Worm (Caenorhabditis elegans): ENCODE measurements around the gene meg-1.
A peak's percentile ranks its signal among the peaks of the same experiment; 100 is the strongest.

The meg-1 gene

DNA sequence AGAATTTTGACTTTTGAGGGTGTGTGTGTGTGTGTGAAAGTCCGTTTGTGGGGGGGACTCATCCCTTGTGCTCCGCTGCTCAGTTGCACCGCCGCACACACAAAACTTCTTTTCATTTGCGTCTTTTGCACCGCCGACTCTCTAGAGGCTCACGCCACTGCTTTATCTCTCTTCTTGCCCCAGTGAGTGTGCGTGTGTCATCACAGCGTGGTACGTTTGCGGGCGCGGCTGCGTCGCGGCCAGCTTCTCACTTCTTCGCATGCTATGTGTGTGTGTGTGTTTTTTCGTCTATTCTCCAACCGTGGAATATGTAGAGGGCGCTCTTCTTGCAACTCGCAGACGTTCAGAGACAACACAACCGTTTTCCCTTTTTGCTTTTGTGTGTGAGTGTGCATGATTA, 16.1 kb upstream of the meg-1 start (continued):
- TF ChIP-seq lin-13 (GFP tag; optimal IDR thresholded peaks at IDR 0.05) (peak; percentile 70), unc-62 (GFP tag; optimal IDR thresholded peaks at IDR 0.05) (no peak), gmeb-1 (tag; optimal IDR thresholded peaks at IDR 0.05) (no peak), zag-1 (tag; optimal IDR thresholded peaks at IDR 0.05) (peak; percentile 75), skn-1 (tag; optimal IDR thresholded peaks at IDR 0.05) (no peak), sma-9 (GFP tag; optimal IDR thresholded peaks at IDR 0.05) (peak; percentile 73), sma-9 (tag; optimal IDR thresholded peaks at IDR 0.05) (no peak), nhr-21 (tag; optimal IDR thresholded peaks at IDR 0.05) (no peak), ztf-1 (GFP tag; conservative IDR thresholded peaks at IDR 0.05) (no peak), mdl-1 (tag; optimal IDR thresholded peaks at IDR 0.05) (peak; percentile 66 to 80), sem-4 (tag; optimal IDR thresholded peaks at IDR 0.05) (peak; percentile 23), fos-1 (tag; optimal IDR thresholded peaks at IDR 0.05) (peak; percentile 71), ztf-4 (tag; optimal IDR thresholded peaks at IDR 0.05) (no peak), C34F6.9 (tag; optimal IDR thresholded peaks at IDR 0.05) (peak; percentile 65)

DNA sequence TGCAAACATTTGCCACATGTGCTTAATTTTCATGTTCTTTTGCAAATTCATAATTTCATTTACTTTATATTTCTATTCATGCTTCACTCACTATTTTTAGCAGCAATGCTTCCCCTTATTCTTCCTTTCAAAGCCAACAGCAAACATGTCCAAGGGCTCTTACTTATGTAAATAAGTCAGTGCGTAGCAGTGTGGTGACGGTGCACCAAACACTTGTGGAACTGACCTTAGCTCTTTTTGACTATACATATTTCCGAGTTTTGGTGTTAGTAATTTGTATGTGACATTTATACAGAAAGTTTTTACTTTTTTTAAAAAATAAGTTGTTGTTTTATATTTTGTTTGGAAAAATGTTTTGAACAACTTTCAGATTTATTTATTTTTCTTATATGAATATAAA, 15.7 kb upstream of the meg-1 start:
- TF ChIP-seq mbf-1 (tag; optimal IDR thresholded peaks at IDR 0.05) (no peak), nhr-129 (tag; optimal IDR thresholded peaks at IDR 0.05) (no peak), nhr-21 (tag; optimal IDR thresholded peaks at IDR 0.05) (no peak), nhr-77 (tag; optimal IDR thresholded peaks at IDR 0.05) (no peak), ama-1 (optimal IDR thresholded peaks at IDR 0.05) (no peak), nhr-6 (tag; optimal IDR thresholded peaks at IDR 0.05) (no peak), nhr-23 (tag; optimal IDR thresholded peaks at IDR 0.05) (no peak), skn-1 (tag; optimal IDR thresholded peaks at IDR 0.05) (no peak), ztf-4 (tag; optimal IDR thresholded peaks at IDR 0.05) (no peak), Y55F3AM.14 (GFP tag; optimal IDR thresholded peaks at IDR 0.05) (no peak), unc-39 (tag; optimal IDR thresholded peaks at IDR 0.05) (no peak), nhr-12 (tag; optimal IDR thresholded peaks at IDR 0.05) (no peak), unc-55 (GFP tag; optimal IDR thresholded peaks at IDR 0.05) (no peak), F13H6.1 (tag; optimal IDR thresholded peaks at IDR 0.05) (no peak), ztf-11 (tag; optimal IDR thresholded peaks at IDR 0.05) (no peak), nhr-10 (tag; optimal IDR thresholded peaks at IDR 0.05) (no peak), blmp-1 (tag; optimal IDR thresholded peaks at IDR 0.05; ENCODE audit: insufficient read depth) (no peak), elt-3 (tag; optimal IDR thresholded peaks at IDR 0.05) (no peak)

DNA sequence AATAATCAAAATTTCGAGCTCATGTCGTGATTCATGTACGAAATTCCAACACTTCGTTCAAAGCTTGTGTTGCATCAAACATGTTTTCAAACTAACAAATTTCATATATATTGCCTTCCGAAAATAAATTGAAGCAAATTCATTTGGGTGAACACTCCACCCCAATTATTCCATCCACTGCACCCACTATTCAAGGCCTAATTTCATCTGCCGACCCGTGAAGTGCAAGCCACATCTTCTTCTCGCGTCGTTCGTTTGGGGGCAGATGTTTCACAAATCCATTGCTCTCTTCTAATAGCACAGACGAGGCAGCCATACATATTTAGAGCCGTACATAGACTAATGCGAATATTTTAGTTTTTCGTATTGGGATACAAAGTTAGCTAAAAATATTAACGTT, 14.8 kb upstream of the meg-1 start:
- TF ChIP-seq unc-39 (tag; optimal IDR thresholded peaks at IDR 0.05) (no peak), zag-1 (tag; optimal IDR thresholded peaks at IDR 0.05) (no peak), fos-1 (tag; optimal IDR thresholded peaks at IDR 0.05) (no peak)

DNA sequence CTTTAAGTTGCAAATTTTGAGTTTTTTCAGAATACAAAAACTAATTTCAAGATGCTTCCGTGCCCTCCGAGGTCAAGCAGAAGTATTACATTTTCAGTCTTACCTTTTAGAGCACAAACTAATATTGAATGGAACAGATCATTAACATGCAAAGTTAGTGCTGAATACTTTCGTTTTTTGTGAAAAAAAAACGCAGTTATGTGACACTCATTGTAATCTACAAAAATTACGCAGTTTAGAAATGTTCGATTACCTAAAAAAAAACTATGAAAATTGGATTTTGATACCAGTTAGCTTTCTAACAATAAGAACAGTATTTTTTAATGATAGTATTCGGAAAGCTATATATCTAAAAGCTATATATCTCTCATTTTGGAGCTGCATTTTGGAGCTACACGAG, 12.4 kb upstream of the meg-1 start:
- TF ChIP-seq unc-62 (GFP tag; optimal IDR thresholded peaks at IDR 0.05) = no peak
- TF ChIP-seq nhr-23 (tag; optimal IDR thresholded peaks at IDR 0.05) = no peak
- TF ChIP-seq gmeb-1 (tag; optimal IDR thresholded peaks at IDR 0.05) = no peak
- TF ChIP-seq ama-1 (optimal IDR thresholded peaks at IDR 0.05) = no peak
- TF ChIP-seq C34F6.9 (tag; optimal IDR thresholded peaks at IDR 0.05) = no peak
- TF ChIP-seq aly-2 (tag; optimal IDR thresholded peaks at IDR 0.05) = no peak
- TF ChIP-seq lin-11 (tag; optimal IDR thresholded peaks at IDR 0.05) = no peak
- no peak for TF ChIP-seq crh-2 (tag; optimal IDR thresholded peaks at IDR 0.05)
- no peak for TF ChIP-seq mdl-1 (tag; optimal IDR thresholded peaks at IDR 0.05)
- TF ChIP-seq R02D3.7 (tag; optimal IDR thresholded peaks at IDR 0.05) = no peak
- no peak for TF ChIP-seq ceh-16 (tag; optimal IDR thresholded peaks at IDR 0.05)
- no peak for TF ChIP-seq Y55F3AM.14 (GFP tag; optimal IDR thresholded peaks at IDR 0.05)
- no peak for TF ChIP-seq nhr-237 (tag; optimal IDR thresholded peaks at IDR 0.05)
- TF ChIP-seq ceh-82 (tag; optimal IDR thresholded peaks at IDR 0.05) = no peak
- TF ChIP-seq ZK546.5 (tag; optimal IDR thresholded peaks at IDR 0.05) = no peak

DNA sequence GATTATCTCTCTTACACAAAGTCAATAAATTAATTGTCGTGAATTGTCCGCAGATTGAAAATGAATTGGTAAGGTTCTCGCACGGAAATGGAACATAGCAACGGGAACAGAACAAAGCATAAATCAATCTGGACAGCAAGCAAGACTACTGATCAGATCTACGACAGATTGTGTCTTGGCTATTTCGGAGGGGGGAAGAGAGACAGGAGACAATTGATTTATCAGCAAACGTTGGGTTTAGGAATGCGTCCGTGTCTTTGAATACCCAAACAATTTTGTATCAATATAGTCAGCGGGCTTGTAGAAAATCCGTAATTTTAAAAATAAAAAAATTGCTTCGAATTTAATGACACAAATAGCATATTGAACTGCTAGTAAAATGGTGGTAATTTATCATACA, 11.9 kb upstream of the meg-1 start:
- peak; percentile 7 for TF ChIP-seq fos-1 (tag; optimal IDR thresholded peaks at IDR 0.05)
- TF ChIP-seq ceh-16 (tag; optimal IDR thresholded peaks at IDR 0.05) = peak; percentile 67
- TF ChIP-seq ztf-4 (tag; optimal IDR thresholded peaks at IDR 0.05) = peak; percentile 37
- peak; percentile 9 for TF ChIP-seq C34F6.9 (tag; optimal IDR thresholded peaks at IDR 0.05)
- TF ChIP-seq elt-3 (tag; optimal IDR thresholded peaks at IDR 0.05) = no peak
- peak; percentile 48 for TF ChIP-seq sma-9 (GFP tag; optimal IDR thresholded peaks at IDR 0.05)
- TF ChIP-seq sma-9 (tag; optimal IDR thresholded peaks at IDR 0.05) = no peak
- TF ChIP-seq mab-5 (tag; optimal IDR thresholded peaks at IDR 0.05) = peak; percentile 41
- TF ChIP-seq F13H6.1 (tag; optimal IDR thresholded peaks at IDR 0.05) = no peak
- peak; percentile 62 for TF ChIP-seq sma-3 (GFP tag; optimal IDR thresholded peaks at IDR 0.05)
- TF ChIP-seq unc-39 (tag; optimal IDR thresholded peaks at IDR 0.05) = no peak
- TF ChIP-seq nhr-237 (tag; optimal IDR thresholded peaks at IDR 0.05) = no peak
- no peak for TF ChIP-seq R02D3.7 (tag; optimal IDR thresholded peaks at IDR 0.05)
- peak; percentile 38 for TF ChIP-seq sem-4 (tag; optimal IDR thresholded peaks at IDR 0.05)
- TF ChIP-seq nhr-21 (tag; optimal IDR thresholded peaks at IDR 0.05) = peak; percentile 83
- TF ChIP-seq nhr-25 (tag; optimal IDR thresholded peaks at IDR 0.05) = peak; percentile 43
- TF ChIP-seq elt-1 (tag; optimal IDR thresholded peaks at IDR 0.05) = no peak
- peak in 1 of 2 experiments; percentile 27 for TF ChIP-seq lsy-2 (tag; optimal IDR thresholded peaks at IDR 0.05)
